Worm (Caenorhabditis elegans) whole organism, L2 larva: ENCODE measurements around the gene M176.4.

Experiments used
- fos-1 ChIP-seq: fragments of 150-350 bp; optimal IDR thresholded peaks from 2 replicates; lab custom pipeline; 2014; ENCODE audit warnings: missing biosample characterization, missing genetic modification characterization
- unc-55 ChIP-seq: fragments of 150-350 bp; sonication (generic microtip); optimal IDR thresholded peaks from 3 replicates; lab custom pipeline; 2014; ENCODE audit warnings: missing biosample characterization, missing genetic modification reagents, missing genetic modification characterization

- TF ChIP-seq unc-55 = no peak
- TF ChIP-seq fos-1 (tag; lab: Kevin White, UChicago) = no peak
These were observed 21.9 kb downstream of the M176.4 start, which contains the start of gene chil-17 for ce11 chrII:9440060-9440459.
